Worm (Caenorhabditis elegans) whole organism, young adult: Measurements from ENCODE around the gene ska-3.
A peak's percentile ranks its signal among the peaks of the same experiment; 100 is the strongest.

ENCODE experiments used
- B0019.2 ChIP-seq: fragments of 200-800 bp; sonication (Bioruptor generic); conservative IDR thresholded peaks from 2 replicates; pipeline ENCODE4 v1.3.6; 2022; ENCODE audit warnings: missing genetic modification reagents, missing genetic modification characterization, missing compliant biosample characterization
- B0035.1 ChIP-seq: sonication (generic microtip); optimal IDR thresholded peaks from 2 replicates; lab custom pipeline; 2016; ENCODE audit warnings: missing genetic modification characterization, mild to moderate bottlenecking, missing compliant biosample characterization, missing genotype, missing genetic modification reagents
- C17E4.6 ChIP-seq: fragments of 200-800 bp; sonication (Bioruptor generic); IDR thresholded peaks from 2 replicates; pipeline ENCODE4 v1.3.6; 2022; ENCODE audit warnings: missing genetic modification reagents, missing genetic modification characterization, missing compliant biosample characterization
- F37B4.10 ChIP-seq: fragments of 200-800 bp; sonication (Bioruptor generic); IDR thresholded peaks from 2 replicates; pipeline ENCODE4 v1.3.6; 2022; ENCODE audit warnings: missing genetic modification characterization, missing compliant biosample characterization
- T07F8.4 ChIP-seq: sonication (generic microtip); optimal IDR thresholded peaks from 2 replicates; lab custom pipeline; 2016; ENCODE audit warnings: mild to moderate bottlenecking, missing genetic modification characterization, moderate library complexity, missing compliant biosample characterization
- T26A5.8 ChIP-seq: sonication (generic microtip); optimal IDR thresholded peaks from 2 replicates; lab custom pipeline; 2016; ENCODE audit warnings: missing genetic modification characterization, missing compliant biosample characterization
- Y53F4B.3 ChIP-seq: fragments of 200-800 bp; sonication (Bioruptor generic); IDR thresholded peaks from 2 replicates; pipeline ENCODE4 v1.3.6; 2022; ENCODE audit warnings: missing genetic modification reagents, missing genetic modification characterization, missing compliant biosample characterization
- Y79H2A.3 ChIP-seq: fragments of 200-800 bp; sonication (Bioruptor generic); conservative IDR thresholded peaks from 2 replicates; pipeline ENCODE4 v1.3.6; 2022; ENCODE audit warnings: missing genetic modification reagents, missing genetic modification characterization, missing compliant biosample characterization
- atf-7 ChIP-seq: sonication (generic microtip); optimal IDR thresholded peaks from 2 replicates; lab custom pipeline; 2017; ENCODE audit warnings: mild to moderate bottlenecking, missing genetic modification characterization, missing compliant biosample characterization
- athp-1 ChIP-seq: sonication (generic microtip); optimal IDR thresholded peaks from 2 replicates; lab custom pipeline; 2017; ENCODE audit warnings: mild to moderate bottlenecking, missing genetic modification characterization, missing compliant biosample characterization
- attf-6 ChIP-seq: fragments of 200-800 bp; sonication (Bioruptor generic); IDR thresholded peaks from 2 replicates; pipeline ENCODE4 v1.3.6; 2022; ENCODE audit warnings: missing genetic modification reagents, missing genetic modification characterization, missing compliant biosample characterization
- bed-2 ChIP-seq: fragments of 200-800 bp; sonication (Bioruptor generic); IDR thresholded peaks from 2 replicates; pipeline ENCODE4 v1.3.6; 2022; ENCODE audit warnings: missing genetic modification reagents, missing genetic modification characterization, missing compliant biosample characterization
- dox-1 ChIP-seq: fragments of 200-800 bp; sonication (Bioruptor generic); IDR thresholded peaks from 2 replicates; pipeline ENCODE4 v1.3.6; 2022; ENCODE audit warnings: missing genetic modification reagents, missing genetic modification characterization, missing compliant biosample characterization
- dpl-1 ChIP-seq: fragments of 150-350 bp; optimal IDR thresholded peaks from 2 replicates; lab custom pipeline; 2014; ENCODE audit warnings: missing biosample characterization, missing genetic modification reagents, missing genetic modification characterization
- gei-17 ChIP-seq: fragments of 200-800 bp; sonication (Bioruptor generic); optimal IDR thresholded peaks from 2 replicates; lab custom pipeline; 2018; ENCODE audit warnings: mild to moderate bottlenecking, missing genetic modification characterization, missing compliant biosample characterization
- let-526 ChIP-seq: fragments of 200-800 bp; sonication (Bioruptor generic); IDR thresholded peaks from 2 replicates; pipeline ENCODE4 v1.3.6; 2022; ENCODE audit warnings: missing genetic modification reagents, missing genetic modification characterization, missing compliant biosample characterization
- let-607 ChIP-seq, 2 experiments: fragments of 200-800 bp in 1 of 2; sonication (Bioruptor generic) in 1 of 2; sonication (generic microtip) in 1 of 2; optimal IDR thresholded peaks; 2 replicates each; lab custom pipeline; 2016 to 2018; ENCODE audit warnings: mild to moderate bottlenecking in 2 of 2, missing compliant biosample characterization in 2 of 2, missing genetic modification characterization in 2 of 2, moderate library complexity in 2 of 2, missing genotype in 1 of 2
- lin-35 ChIP-seq, 3 experiments: fragments of 150-350 bp in 2 of 3; sonication (generic microtip) in 1 of 3; optimal IDR thresholded peaks; 2 replicates each; lab custom pipeline; 2014 to 2018; ENCODE audit warnings: missing biosample characterization in 3 of 3, missing genetic modification characterization in 3 of 3, missing genetic modification reagents in 3 of 3
- lin-54 ChIP-seq: fragments of 200-800 bp; sonication (Bioruptor generic); optimal IDR thresholded peaks from 2 replicates; lab custom pipeline; 2018; ENCODE audit warnings: mild to moderate bottlenecking, missing genetic modification characterization, missing compliant biosample characterization
- madf-3 ChIP-seq: fragments of 200-800 bp; sonication (Bioruptor generic); IDR thresholded peaks from 2 replicates; pipeline ENCODE4 v1.3.6; 2022; ENCODE audit warnings: missing genetic modification reagents, missing genetic modification characterization, missing compliant biosample characterization
- madf-8 ChIP-seq: fragments of 200-800 bp; sonication (Bioruptor generic); conservative IDR thresholded peaks from 2 replicates; pipeline ENCODE4 v1.3.6; 2022; ENCODE audit warnings: missing genetic modification reagents, missing genetic modification characterization, missing compliant biosample characterization
- mcd-1 ChIP-seq: fragments of 200-800 bp; sonication (Bioruptor generic); IDR thresholded peaks from 2 replicates; pipeline ENCODE4 v1.3.6; 2022; ENCODE audit warnings: missing genetic modification reagents, missing genetic modification characterization, missing compliant biosample characterization
- mes-4 ChIP-seq: sonication (generic microtip); optimal IDR thresholded peaks from 2 replicates; lab custom pipeline; 2016; ENCODE audit warnings: missing genotype, missing genetic modification characterization, missing compliant biosample characterization
- nfya-2 ChIP-seq: fragments of 200-800 bp; sonication (Bioruptor generic); IDR thresholded peaks from 2 replicates; pipeline ENCODE4 v1.3.6; 2022; ENCODE audit warnings: missing genetic modification reagents, missing genetic modification characterization, missing compliant biosample characterization
- nfyb-1 ChIP-seq: fragments of 200-800 bp; sonication (Bioruptor generic); IDR thresholded peaks from 2 replicates; pipeline ENCODE4 v1.3.6; 2022; ENCODE audit warnings: missing genetic modification reagents, missing genetic modification characterization, missing compliant biosample characterization
- nhr-179 ChIP-seq: sonication (generic microtip); optimal IDR thresholded peaks from 2 replicates; lab custom pipeline; 2016; ENCODE audit warnings: mild to moderate bottlenecking, missing genetic modification characterization, missing compliant biosample characterization
- nhr-27 ChIP-seq: fragments of 200-800 bp; sonication (Bioruptor generic); optimal IDR thresholded peaks from 2 replicates; lab custom pipeline; 2018; ENCODE audit warnings: mild to moderate bottlenecking, missing genetic modification characterization, moderate library complexity, missing compliant biosample characterization
- nhr-90 ChIP-seq: sonication (generic microtip); optimal IDR thresholded peaks from 2 replicates; lab custom pipeline; 2016; ENCODE audit warnings: missing genotype, mild to moderate bottlenecking, missing genetic modification characterization, missing compliant biosample characterization
- sea-2 ChIP-seq: fragments of 200-800 bp; sonication (Bioruptor generic); IDR thresholded peaks from 2 replicates; pipeline ENCODE4 v1.3.6; 2022; ENCODE audit warnings: missing genetic modification characterization, missing compliant biosample characterization
- snpc-1.3 ChIP-seq: sonication (generic microtip); optimal IDR thresholded peaks from 2 replicates; lab custom pipeline; 2017; ENCODE audit warnings: missing genetic modification characterization, mild to moderate bottlenecking, missing compliant biosample characterization, antibody characterized with exemption, moderate library complexity, missing genotype, missing genetic modification reagents; ENCODE audit not compliant: insufficient read depth
- snpc-4 ChIP-seq, 5 experiments: fragments of 150-350 bp in 1 of 5; sonication (generic microtip) in 4 of 5; optimal IDR thresholded peaks; 2 replicates each; lab custom pipeline; 2014 to 2018; ENCODE audit warnings: missing genetic modification characterization in 5 of 5, missing biosample characterization in 3 of 5, antibody characterized with exemption in 2 of 5, mild to moderate bottlenecking in 2 of 5, missing compliant biosample characterization in 2 of 5, missing genotype in 2 of 5, moderate library complexity in 2 of 5, missing genetic modification reagents in 1 of 5
- somi-1 ChIP-seq: fragments of 200-800 bp; sonication (Bioruptor generic); optimal IDR thresholded peaks from 2 replicates; lab custom pipeline; 2018; ENCODE audit warnings: mild to moderate bottlenecking, missing genetic modification characterization, missing compliant biosample characterization
- unc-62 ChIP-seq: fragments of 150-350 bp; optimal IDR thresholded peaks from 2 replicates; lab custom pipeline; 2014; ENCODE audit warnings: missing biosample characterization, missing genetic modification reagents, missing genetic modification characterization
- ztf-18 ChIP-seq: sonication (generic microtip); optimal IDR thresholded peaks from 2 replicates; lab custom pipeline; 2016; ENCODE audit warnings: missing genotype, mild to moderate bottlenecking, missing genetic modification characterization, missing compliant biosample characterization

The ska-3 gene

ce11 chrIII:5635179-5635578 is 43.6 kb downstream of the ska-3 start, which contains the start of gene ckk-1:
Gene ckk-1, plus strand, starts transcription at chrIII:5635479.
- no peak for TF ChIP-seq F37B4.10 (GFP tag; lab: Robert Waterston, UW)
- no peak for TF ChIP-seq mes-4 (tag; lab: Kevin White, UChicago)

ce11 chrIII:5634509-5634908 is 44.3 kb downstream of the ska-3 start:
- TF ChIP-seq B0035.1 (tag; lab: Kevin White, UChicago) (no peak), T07F8.4 (no peak), madf-3 (GFP tag; lab: Robert Waterston, UW) (no peak), mcd-1 (GFP tag; lab: Robert Waterston, UW) (no peak), C17E4.6 (GFP tag; lab: Robert Waterston, UW) (no peak), lin-54 (GFP tag; lab: Kevin White, UChicago) (no peak), attf-6 (GFP tag; lab: Robert Waterston, UW) (no peak), T26A5.8 (tag; lab: Kevin White, UChicago) (no peak), gei-17 (GFP tag; lab: Kevin White, UChicago) (no peak), somi-1 (GFP tag; lab: Kevin White, UChicago) (no peak)

ce11 chrIII:5632426-5632976 is 46.3 kb downstream of the ska-3 start:
- no peak for TF ChIP-seq ztf-18 (tag; lab: Kevin White, UChicago)
- TF ChIP-seq athp-1 = no peak
- no peak for TF ChIP-seq atf-7 (tag; lab: Kevin White, UChicago)
- no peak for TF ChIP-seq Y53F4B.3 (GFP tag; lab: Robert Waterston, UW)
- no peak for TF ChIP-seq dox-1 (GFP tag; lab: Robert Waterston, UW)
- TF ChIP-seq nhr-179 = no peak
- TF ChIP-seq nhr-27 (tag; lab: Kevin White, UChicago) = no peak
- TF ChIP-seq snpc-4 (GFP tag; optimal IDR thresholded peaks at IDR 0.05; lab: Kevin White, UChicago) = peak; percentile 50
- peak; percentile 48 to 82 (median 80) for TF ChIP-seq snpc-4 (tag; optimal IDR thresholded peaks at IDR 0.05; lab: Kevin White, UChicago)
- 0 out of 2 replicates have a peak, but pooled peaks have one; percentile 35 for TF ChIP-seq nfyb-1
- TF ChIP-seq lin-35 (GFP tag; optimal IDR thresholded peaks at IDR 0.05; lab: Kevin White, UChicago) = peak in 1 of 3 experiments; percentile 10

ce11 chrIII:5630350-5630749 is 48.5 kb downstream of the ska-3 start:
- TF ChIP-seq bed-2 (no peak), snpc-1.3 (tag; lab: Kevin White, UChicago) (no peak), let-607 (tag; optimal IDR thresholded peaks at IDR 0.05; lab: Kevin White, UChicago) (no peak), Y79H2A.3 (GFP tag; lab: Robert Waterston, UW) (no peak), unc-62 (no peak), nfya-2 (GFP tag; lab: Robert Waterston, UW) (no peak), dpl-1 (GFP tag; lab: Kevin White, UChicago) (no peak), sea-2 (GFP tag; lab: Robert Waterston, UW) (no peak), madf-8 (GFP tag; lab: Robert Waterston, UW) (no peak), B0019.2 (no peak), lin-35 (GFP tag; optimal IDR thresholded peaks at IDR 0.05; lab: Kevin White, UChicago) (no peak), nhr-90 (tag; lab: Kevin White, UChicago) (no peak), let-526 (GFP tag; lab: Robert Waterston, UW) (no peak)
